Fruit fly (Drosophila melanogaster) S2 (cell line): ENCODE data around the gene saturn.

Source experiments
- CG8478 ChIP-seq: fragments of >200 bp; optimal IDR thresholded peaks from 2 replicates; lab custom pipeline; 2018
- CTCF ChIP-seq, 2 experiments: fragments of >200 bp; optimal IDR thresholded peaks; 2 replicates each; lab custom pipeline; 2018

Gene saturn

dm6 chr3L:14189431-14189830 lies 13.7 kb upstream of the saturn start, which contains the start of gene nan:
Gene nan, minus strand, starts transcription at chr3L:14189648.
- TF ChIP-seq CG8478 (lab: Kevin White, UChicago) (no peak), CTCF (optimal IDR thresholded peaks at IDR 0.05; lab: Kevin White, UChicago) (no peak)

dm6 chr3L:14189957-14190624 lies 13.0 kb upstream of the saturn start:
- TF ChIP-seq CTCF (optimal IDR thresholded peaks at IDR 0.05; lab: Kevin White, UChicago) (peak; percentile 36 to 61), CG8478 (lab: Kevin White, UChicago) (no peak)

dm6 chr3L:14190625-14191475 lies 12.3 kb upstream of the saturn start, which contains the start of gene nuf:
Gene nuf, plus strand, starts transcription at chr3L:14190870.
- TF ChIP-seq CTCF (optimal IDR thresholded peaks at IDR 0.05; lab: Kevin White, UChicago), result peak in 1 of 2 experiments; percentile 6
- no peak for TF ChIP-seq CG8478 (lab: Kevin White, UChicago)

dm6 chr3L:14191476-14191752 lies 11.7 kb upstream of the saturn start:
- TF ChIP-seq CTCF (optimal IDR thresholded peaks at IDR 0.05; lab: Kevin White, UChicago) (no peak), CG8478 (lab: Kevin White, UChicago) (no peak)

- TF ChIP-seq CTCF (optimal IDR thresholded peaks at IDR 0.05; lab: Kevin White, UChicago) (no peak), CG8478 (lab: Kevin White, UChicago) (no peak)
Observed at dm6 chr3L:14193962-14194503, 9.1 kb upstream of the saturn start.

- TF ChIP-seq CTCF (optimal IDR thresholded peaks at IDR 0.05; lab: Kevin White, UChicago) (no peak), CG8478 (lab: Kevin White, UChicago) (no peak)
Observed at dm6 chr3L:14195714-14196113, 7.4 kb upstream of the saturn start.

dm6 chr3L:14198216-14198615 lies 4.9 kb upstream of the saturn start:
- TF ChIP-seq CG8478 (lab: Kevin White, UChicago) (no peak), CTCF (optimal IDR thresholded peaks at IDR 0.05; lab: Kevin White, UChicago) (no peak)

dm6 chr3L:14200966-14201365 lies 2.2 kb upstream of the saturn start:
- TF ChIP-seq CG8478 (lab: Kevin White, UChicago) (no peak), CTCF (optimal IDR thresholded peaks at IDR 0.05; lab: Kevin White, UChicago) (peak in 1 of 2 experiments; percentile 4)

dm6 chr3L:14202318-14202717 lies 805 bp upstream of the saturn start:
- TF ChIP-seq CTCF (optimal IDR thresholded peaks at IDR 0.05; lab: Kevin White, UChicago) (no peak), CG8478 (lab: Kevin White, UChicago) (no peak)

dm6 chr3L:14204659-14205568 lies 1.8 kb downstream of the saturn start:
- TF ChIP-seq CG8478 (lab: Kevin White, UChicago) (no peak), CTCF (optimal IDR thresholded peaks at IDR 0.05; lab: Kevin White, UChicago) (no peak)

- no peak for TF ChIP-seq CG8478 (lab: Kevin White, UChicago)
- no peak for TF ChIP-seq CTCF (optimal IDR thresholded peaks at IDR 0.05; lab: Kevin White, UChicago)
Observed at dm6 chr3L:14207361-14207760, 4.2 kb downstream of the saturn start.

dm6 chr3L:14208974-14209373 lies 5.9 kb downstream of the saturn start:
- TF ChIP-seq CG8478 (lab: Kevin White, UChicago) (no peak), CTCF (optimal IDR thresholded peaks at IDR 0.05; lab: Kevin White, UChicago) (no peak)

dm6 chr3L:14211616-14212015 lies 8.5 kb downstream of the saturn start:
- no peak for TF ChIP-seq CG8478 (lab: Kevin White, UChicago)
- TF ChIP-seq CTCF (optimal IDR thresholded peaks at IDR 0.05; lab: Kevin White, UChicago), result no peak

- TF ChIP-seq CG8478 (lab: Kevin White, UChicago) (no peak), CTCF (optimal IDR thresholded peaks at IDR 0.05; lab: Kevin White, UChicago) (peak; percentile 52 to 81)
Observed at dm6 chr3L:14212300-14212893, 9.3 kb downstream of the saturn start.
